Fruit fly (Drosophila melanogaster) whole organism, embryonic: ENCODE data around the gene Stat92E.
A peak's percentile ranks its signal among the peaks of the same experiment; 100 is the strongest.

Source experiments
- Abd-B ChIP-seq: fragments of 200-800 bp; sonication (Bioruptor generic); optimal IDR thresholded peaks from 2 replicates; lab custom pipeline; 2018; ENCODE audit warnings: missing biosample characterization, mild to moderate bottlenecking, missing genetic modification characterization, moderate library complexity
- Bgb ChIP-seq: fragments of 200-800 bp; sonication (Bioruptor generic); IDR thresholded peaks from 2 replicates; pipeline ENCODE4 v1.3.6; 2022; ENCODE audit warnings: missing biosample characterization, missing genetic modification characterization; ENCODE audit not compliant: partially characterized antibody
- CG10654 ChIP-seq: fragments of 200-800 bp; sonication (Bioruptor generic); optimal IDR thresholded peaks from 2 replicates; lab custom pipeline; 2016; ENCODE audit warnings: missing biosample characterization, missing genetic modification characterization
- CG10979 ChIP-seq: fragments of 200-800 bp; sonication (Bioruptor generic); optimal IDR thresholded peaks from 2 replicates; lab custom pipeline; 2018; ENCODE audit warnings: missing biosample characterization, mild to moderate bottlenecking, missing genetic modification characterization, moderate library complexity
- CG12104 ChIP-seq: fragments of 200-800 bp; sonication (Bioruptor generic); optimal IDR thresholded peaks from 3 replicates; lab custom pipeline; 2016; ENCODE audit warnings: missing biosample characterization, missing genetic modification characterization
- CG13123 ChIP-seq: fragments of 200-800 bp; sonication (Bioruptor generic); optimal IDR thresholded peaks from 2 replicates; lab custom pipeline; 2016; ENCODE audit warnings: missing biosample characterization, missing genetic modification characterization
- CG14014 ChIP-seq: fragments of 200-800 bp; sonication (Bioruptor generic); IDR thresholded peaks from 2 replicates; pipeline ENCODE4 v1.3.6; 2022; ENCODE audit warnings: missing biosample characterization, missing genetic modification characterization
- CG15073 ChIP-seq: fragments of 200-800 bp; sonication (Bioruptor generic); optimal IDR thresholded peaks from 2 replicates; lab custom pipeline; 2016; ENCODE audit warnings: missing biosample characterization, missing genetic modification characterization
- CG1529 ChIP-seq: fragments of 200-800 bp; sonication (Bioruptor generic); optimal IDR thresholded peaks from 3 replicates; lab custom pipeline; 2018; ENCODE audit warnings: missing biosample characterization, missing genetic modification characterization
- CG15514 ChIP-seq: fragments of 200-800 bp; sonication (Bioruptor generic); optimal IDR thresholded peaks from 3 replicates; lab custom pipeline; 2017; ENCODE audit warnings: missing biosample characterization, missing genetic modification characterization, mild to moderate bottlenecking, moderate library complexity, missing genetic modification reagents
- CG1647 ChIP-seq: fragments of 200-800 bp; sonication (Bioruptor generic); optimal IDR thresholded peaks from 3 replicates; lab custom pipeline; 2016; ENCODE audit warnings: missing biosample characterization, missing genetic modification characterization
- CG2875 ChIP-seq: fragments of 200-800 bp; sonication (Bioruptor generic); optimal IDR thresholded peaks from 2 replicates; lab custom pipeline; 2017; ENCODE audit warnings: missing biosample characterization, mild to moderate bottlenecking, missing genetic modification characterization, missing genetic modification reagents
- CG33213 ChIP-seq: fragments of 200-800 bp; sonication (Bioruptor generic); optimal IDR thresholded peaks from 3 replicates; lab custom pipeline; 2016; ENCODE audit warnings: missing biosample characterization, missing genetic modification characterization
- CG34376 ChIP-seq: fragments of 200-800 bp; sonication (Bioruptor generic); optimal IDR thresholded peaks from 2 replicates; lab custom pipeline; 2018; ENCODE audit warnings: missing biosample characterization, mild to moderate bottlenecking, missing genetic modification characterization
- CG4820 ChIP-seq: fragments of 200-800 bp; sonication (Bioruptor generic); optimal IDR thresholded peaks from 3 replicates; lab custom pipeline; 2016; ENCODE audit warnings: missing biosample characterization, missing genetic modification characterization
- CG6791 ChIP-seq: fragments of 200-800 bp; sonication (Bioruptor generic); IDR thresholded peaks from 3 replicates; pipeline ENCODE4 v1.3.6; 2022; ENCODE audit warnings: missing biosample characterization, missing genetic modification characterization; ENCODE audit not compliant: partially characterized antibody
- CG7372 ChIP-seq: fragments of 200-800 bp; sonication (Bioruptor generic); IDR thresholded peaks from 2 replicates; pipeline ENCODE4 v1.3.6; 2022; ENCODE audit warnings: missing biosample characterization, missing genetic modification characterization
- CG7745 ChIP-seq: fragments of 200-800 bp; sonication (Bioruptor generic); optimal IDR thresholded peaks from 2 replicates; lab custom pipeline; 2018; ENCODE audit warnings: missing biosample characterization, mild to moderate bottlenecking, missing genetic modification characterization, moderate library complexity
- CG8359 ChIP-seq: fragments of 200-800 bp; sonication (Bioruptor generic); optimal IDR thresholded peaks from 2 replicates; lab custom pipeline; 2017; ENCODE audit warnings: missing biosample characterization, mild to moderate bottlenecking, missing genetic modification characterization, borderline replicate concordance
- CG9876 ChIP-seq: fragments of 200-800 bp; sonication (Bioruptor generic); optimal IDR thresholded peaks from 2 replicates; lab custom pipeline; 2016; ENCODE audit warnings: missing biosample characterization, missing genetic modification characterization
- Dip2 ChIP-seq: fragments of 200-800 bp; sonication (Bioruptor generic); IDR thresholded peaks from 2 replicates; pipeline ENCODE4 v1.3.6; 2022; ENCODE audit warnings: missing biosample characterization, missing genetic modification characterization
- Dll ChIP-seq: fragments of 200-800 bp; sonication (Bioruptor generic); IDR thresholded peaks from 4 replicates; pipeline ENCODE4 v1.3.6; 2022; ENCODE audit warnings: missing biosample characterization, missing genetic modification characterization; ENCODE audit not compliant: partially characterized antibody
- Drgx ChIP-seq: fragments of 200-800 bp; sonication (Bioruptor generic); IDR thresholded peaks from 2 replicates; pipeline ENCODE4 v1.3.6; 2022; ENCODE audit warnings: missing biosample characterization, missing genetic modification characterization
- ERR ChIP-seq: fragments of 200-800 bp; sonication (Bioruptor generic); optimal IDR thresholded peaks from 2 replicates; lab custom pipeline; 2016; ENCODE audit warnings: missing biosample characterization, missing genetic modification characterization
- Fer2 ChIP-seq: fragments of 200-800 bp; sonication (Bioruptor generic); optimal IDR thresholded peaks from 2 replicates; lab custom pipeline; 2018; ENCODE audit warnings: missing biosample characterization, mild to moderate bottlenecking, missing genetic modification characterization, moderate library complexity
- Gsc ChIP-seq: fragments of 200-800 bp; sonication (Bioruptor generic); IDR thresholded peaks from 2 replicates; pipeline ENCODE4 v1.3.6; 2022; ENCODE audit warnings: missing biosample characterization, missing genetic modification characterization
- NK7.1 ChIP-seq: fragments of 200-800 bp; sonication (Bioruptor generic); optimal IDR thresholded peaks from 3 replicates; lab custom pipeline; 2016; ENCODE audit warnings: missing biosample characterization, missing genetic modification characterization
- Poxn ChIP-seq: fragments of 200-800 bp; sonication (Bioruptor generic); IDR thresholded peaks from 2 replicates; pipeline ENCODE4 v1.3.6; 2022; ENCODE audit warnings: missing biosample characterization, missing genetic modification characterization
- Sin3A ChIP-seq: fragments of >200 bp; optimal IDR thresholded peaks from 2 replicates; lab custom pipeline; 2018
- Sox100B ChIP-seq: fragments of 200-800 bp; sonication (Bioruptor generic); optimal IDR thresholded peaks from 3 replicates; lab custom pipeline; 2018; ENCODE audit warnings: missing biosample characterization, mild to moderate bottlenecking, missing genetic modification characterization
- Xbp1 ChIP-seq: fragments of 200-800 bp; sonication (Bioruptor generic); optimal IDR thresholded peaks from 3 replicates; lab custom pipeline; 2016; ENCODE audit warnings: missing biosample characterization, mild to moderate bottlenecking, missing genetic modification characterization
- YL-1 ChIP-seq: fragments of 200-800 bp; sonication (Bioruptor generic); optimal IDR thresholded peaks from 3 replicates; lab custom pipeline; 2017; ENCODE audit warnings: missing biosample characterization, mild to moderate bottlenecking, missing genetic modification characterization
- bab2 ChIP-seq: fragments of 200-800 bp; sonication (Bioruptor generic); optimal IDR thresholded peaks from 2 replicates; lab custom pipeline; 2016; ENCODE audit warnings: missing biosample characterization, missing genetic modification characterization
- bsh ChIP-seq, 2 experiments: fragments of 200-800 bp; sonication (Bioruptor generic); optimal IDR thresholded peaks; 2 replicates each; lab custom pipeline; 2017 to 2018; ENCODE audit warnings: mild to moderate bottlenecking in 2 of 2, missing biosample characterization in 2 of 2, missing genetic modification characterization in 2 of 2, moderate library complexity in 1 of 2
- cas ChIP-seq: fragments of 200-800 bp; sonication (Bioruptor generic); IDR thresholded peaks from 2 replicates; pipeline ENCODE4 v1.3.6; 2022; ENCODE audit warnings: missing biosample characterization, missing genetic modification characterization
- caup ChIP-seq: fragments of 200-800 bp; sonication (Bioruptor generic); optimal IDR thresholded peaks from 3 replicates; lab custom pipeline; 2017; ENCODE audit warnings: missing biosample characterization, mild to moderate bottlenecking, missing genetic modification characterization, moderate library complexity; ENCODE audit not compliant: severe bottlenecking
- dysf ChIP-seq: fragments of 200-800 bp; sonication (Bioruptor generic); IDR thresholded peaks from 3 replicates; pipeline ENCODE4 v1.3.6; 2022; ENCODE audit warnings: missing biosample characterization, missing genetic modification characterization
- fru ChIP-seq: fragments of >200 bp; optimal IDR thresholded peaks from 2 replicates; lab custom pipeline; 2017
- grn ChIP-seq: fragments of 200-800 bp; sonication (Bioruptor generic); optimal IDR thresholded peaks from 3 replicates; lab custom pipeline; 2017; ENCODE audit warnings: missing biosample characterization, missing genetic modification characterization
- gsb ChIP-seq: fragments of 200-800 bp; sonication (Bioruptor generic); IDR thresholded peaks from 2 replicates; pipeline ENCODE4 v1.3.6; 2022; ENCODE audit warnings: missing biosample characterization, missing genetic modification characterization
- ind ChIP-seq: fragments of 200-800 bp; sonication (Bioruptor generic); optimal IDR thresholded peaks from 3 replicates; lab custom pipeline; 2016; ENCODE audit warnings: missing biosample characterization, missing genetic modification characterization
- jing ChIP-seq: fragments of 200-800 bp; sonication (Bioruptor generic); optimal IDR thresholded peaks from 2 replicates; lab custom pipeline; 2018; ENCODE audit warnings: missing biosample characterization, mild to moderate bottlenecking, missing genetic modification characterization
- kni ChIP-seq: fragments of 200-800 bp; sonication (Bioruptor generic); optimal IDR thresholded peaks from 3 replicates; lab custom pipeline; 2017; ENCODE audit warnings: mild to moderate bottlenecking, missing biosample characterization, missing genetic modification reagents, missing genetic modification characterization
- lola ChIP-seq, 3 experiments: fragments of >200 bp in 2 of 3; fragments of 200-800 bp in 1 of 3; sonication (Bioruptor generic) in 1 of 3; optimal IDR thresholded peaks; 2 replicates each; lab custom pipeline; 2017 to 2019; ENCODE audit warnings: missing biosample characterization in 3 of 3, missing genetic modification characterization in 3 of 3, mild to moderate bottlenecking in 1 of 3, moderate library complexity in 1 of 3
- lov ChIP-seq, 2 experiments: fragments of 200-800 bp in 1 of 2; fragments of >200 bp in 1 of 2; sonication (Bioruptor generic) in 1 of 2; IDR thresholded peaks in 1 of 2; optimal IDR thresholded peaks in 1 of 2; 2 replicates in 1 of 2; 3 replicates in 1 of 2; pipeline versions ENCODE4 v1.3.6 to Lab custom; 2017 to 2022; ENCODE audit warnings: missing biosample characterization in 1 of 2, missing genetic modification characterization in 1 of 2
- nau ChIP-seq: fragments of 200-800 bp; sonication (Bioruptor generic); optimal IDR thresholded peaks from 3 replicates; lab custom pipeline; 2017; ENCODE audit warnings: missing biosample characterization, mild to moderate bottlenecking, missing genetic modification characterization, missing genetic modification reagents
- onecut ChIP-seq: fragments of 200-800 bp; sonication (Bioruptor generic); IDR thresholded peaks from 2 replicates; pipeline ENCODE4 v1.3.6; 2022; ENCODE audit warnings: missing biosample characterization, missing genetic modification characterization
- pita ChIP-seq: fragments of 200-800 bp; sonication (Bioruptor generic); optimal IDR thresholded peaks from 2 replicates; lab custom pipeline; 2017; ENCODE audit warnings: missing biosample characterization, mild to moderate bottlenecking, missing genetic modification characterization
- pnt ChIP-seq: fragments of 200-800 bp; sonication (Bioruptor generic); optimal IDR thresholded peaks from 3 replicates; lab custom pipeline; 2016; ENCODE audit warnings: missing biosample characterization, missing genetic modification characterization
- sob ChIP-seq: fragments of 200-800 bp; sonication (Bioruptor generic); IDR thresholded peaks from 2 replicates; pipeline ENCODE4 v1.3.6; 2022; ENCODE audit warnings: missing biosample characterization, missing genetic modification characterization
- stwl ChIP-seq: fragments of 200-800 bp; sonication (Bioruptor generic); optimal IDR thresholded peaks from 3 replicates; lab custom pipeline; 2018; ENCODE audit warnings: missing biosample characterization, mild to moderate bottlenecking, missing genetic modification characterization, moderate library complexity
- yki ChIP-seq: fragments of >200 bp; optimal IDR thresholded peaks from 3 replicates; lab custom pipeline; 2018

Gene Stat92E

dm6 chr3R:20548255-20548654, 3.9 kb downstream of the Stat92E start (continued):
- TF ChIP-seq Gsc (GFP tag; lab: Robert Waterston, UW) (no peak), fru (lab: Kevin White, UChicago) (no peak), Abd-B (no peak), CG4820 (no peak), CG7372 (GFP tag; lab: Robert Waterston, UW) (no peak), Sox100B (GFP tag; lab: Kevin White, UChicago) (no peak), bab2 (GFP tag; lab: Kevin White, UChicago) (no peak), CG14014 (no peak), CG7745 (peak; percentile 61), Poxn (GFP tag; lab: Robert Waterston, UW) (no peak), CG1647 (GFP tag; lab: Kevin White, UChicago) (no peak), Dip2 (no peak), Dll (GFP tag; lab: Robert Waterston, UW) (no peak), caup (no peak), nau (GFP tag; lab: Kevin White, UChicago) (no peak), CG6791 (GFP tag; lab: Robert Waterston, UW) (no peak), stwl (tag; lab: Kevin White, UChicago) (peak; percentile 19), yki (no peak), CG9876 (no peak), Fer2 (tag; lab: Kevin White, UChicago) (no peak), CG33213 (GFP tag; lab: Kevin White, UChicago) (no peak), ind (GFP tag; lab: Kevin White, UChicago) (no peak), CG15073 (no peak), CG1529 (GFP tag; lab: Kevin White, UChicago) (no peak), gsb (no peak), pita (no peak), Bgb (no peak), onecut (GFP tag; lab: Robert Waterston, UW) (no peak), CG8359 (GFP tag; lab: Kevin White, UChicago) (no peak), Xbp1 (GFP tag; lab: Kevin White, UChicago) (no peak), Sin3A (no peak), CG34376 (GFP tag; lab: Kevin White, UChicago) (peak; percentile 22), jing (GFP tag; lab: Kevin White, UChicago) (no peak), ERR (GFP tag; lab: Kevin White, UChicago) (no peak), CG13123 (GFP tag; lab: Kevin White, UChicago) (no peak), dysf (no peak), CG2875 (GFP tag; lab: Kevin White, UChicago) (peak; percentile 13), lola (GFP tag; optimal IDR thresholded peaks at IDR 0.05; lab: Kevin White, UChicago) (peak in 1 of 3 experiments; percentile 35), CG15514 (no peak), sob (GFP tag; lab: Robert Waterston, UW) (no peak), Drgx (no peak), NK7.1 (no peak), bsh (GFP tag; optimal IDR thresholded peaks at IDR 0.05; lab: Kevin White, UChicago) (no peak), pnt (GFP tag; lab: Kevin White, UChicago) (no peak), cas (no peak), CG12104 (GFP tag; lab: Kevin White, UChicago) (no peak), kni (GFP tag; lab: Kevin White, UChicago) (peak; percentile 27), lov (optimal IDR thresholded peaks at IDR 0.05; lab: Kevin White, UChicago) (no peak), lov (GFP tag; IDR thresholded peaks at IDR 0.05; lab: Robert Waterston, UW) (0 out of 3 replicates have a peak, but pooled peaks have one; percentile 30), CG10979 (tag; lab: Kevin White, UChicago) (peak; percentile 12), YL-1 (GFP tag; lab: Kevin White, UChicago) (no peak), CG10654 (GFP tag; lab: Kevin White, UChicago) (no peak), grn (peak; percentile 28)
